Fruit fly (Drosophila melanogaster): Measurements from ENCODE around the gene Frmd5.

The Frmd5 gene

dm6 chr2L:10311822-10312221, 32.4 kb upstream of the Frmd5 start:
- TF ChIP-seq usp (GFP tag; optimal IDR thresholded peaks at IDR 0.05) (no peak), Dll (optimal IDR thresholded peaks at IDR 0.05) (no peak), psq (optimal IDR thresholded peaks at IDR 0.05) (no peak), pan (optimal IDR thresholded peaks at IDR 0.05) (no peak), EcR (GFP tag; optimal IDR thresholded peaks at IDR 0.05) (no peak), CG8478 (optimal IDR thresholded peaks at IDR 0.05) (no peak)

- TF ChIP-seq Dll (optimal IDR thresholded peaks at IDR 0.05): no peak
- TF ChIP-seq CG8478 (optimal IDR thresholded peaks at IDR 0.05): no peak
Measured at dm6 chr2L:10314327-10315210, 29.7 kb upstream of the Frmd5 start, which contains the start of the genes Usp14 and CG4972. TSS of gene Usp14 (minus strand) at chr2L:10314396. TSS of gene CG4972 (plus strand) at chr2L:10314792.

dm6 chr2L:10315888-10316287, 28.4 kb upstream of the Frmd5 start:
- TF ChIP-seq Dll (optimal IDR thresholded peaks at IDR 0.05) (no peak), EcR (GFP tag; optimal IDR thresholded peaks at IDR 0.05) (no peak), pan (optimal IDR thresholded peaks at IDR 0.05) (no peak), usp (GFP tag; optimal IDR thresholded peaks at IDR 0.05) (no peak), psq (optimal IDR thresholded peaks at IDR 0.05) (no peak), CG8478 (optimal IDR thresholded peaks at IDR 0.05) (no peak)

- TF ChIP-seq CG8478 (optimal IDR thresholded peaks at IDR 0.05): no peak
- TF ChIP-seq pan (optimal IDR thresholded peaks at IDR 0.05): no peak
- TF ChIP-seq psq (optimal IDR thresholded peaks at IDR 0.05): no peak
- TF ChIP-seq Dll (optimal IDR thresholded peaks at IDR 0.05): no peak
- TF ChIP-seq usp (GFP tag; optimal IDR thresholded peaks at IDR 0.05): no peak
- no peak for TF ChIP-seq EcR (GFP tag; optimal IDR thresholded peaks at IDR 0.05)
Measured at dm6 chr2L:10320174-10320775, 24.0 kb upstream of the Frmd5 start.

- TF ChIP-seq Dll (optimal IDR thresholded peaks at IDR 0.05) (no peak), EcR (GFP tag; optimal IDR thresholded peaks at IDR 0.05) (no peak), pan (optimal IDR thresholded peaks at IDR 0.05) (no peak), psq (optimal IDR thresholded peaks at IDR 0.05) (no peak), usp (GFP tag; optimal IDR thresholded peaks at IDR 0.05) (no peak), CG8478 (optimal IDR thresholded peaks at IDR 0.05) (no peak)
Measured at dm6 chr2L:10321036-10321583, 23.1 kb upstream of the Frmd5 start.

- no peak for TF ChIP-seq psq (optimal IDR thresholded peaks at IDR 0.05)
- peak in 1 of 2 experiments; percentile 41 for TF ChIP-seq EcR (GFP tag; optimal IDR thresholded peaks at IDR 0.05)
Measured at dm6 chr2L:10321612-10322011, 22.6 kb upstream of the Frmd5 start.

dm6 chr2L:10322176-10322575, 22.1 kb upstream of the Frmd5 start, which contains the start of gene CG4995:
TSS of gene CG4995 (plus strand) at chr2L:10322476.
- no peak for TF ChIP-seq pan (optimal IDR thresholded peaks at IDR 0.05)
- TF ChIP-seq psq (optimal IDR thresholded peaks at IDR 0.05): no peak
- TF ChIP-seq EcR (GFP tag; optimal IDR thresholded peaks at IDR 0.05): no peak
- TF ChIP-seq usp (GFP tag; optimal IDR thresholded peaks at IDR 0.05): no peak

- TF ChIP-seq Dll (optimal IDR thresholded peaks at IDR 0.05): no peak
- TF ChIP-seq CG8478 (optimal IDR thresholded peaks at IDR 0.05): no peak
Measured at dm6 chr2L:10322773-10323487, 21.3 kb upstream of the Frmd5 start, which contains the start of gene CG5381. TSS of gene CG5381 (minus strand) at chr2L:10323102.

dm6 chr2L:10327790-10328189, 16.5 kb upstream of the Frmd5 start, which contains the start of gene RnrL:
TSS of gene RnrL (minus strand) at chr2L:10327943.
- TF ChIP-seq pan (optimal IDR thresholded peaks at IDR 0.05): no peak
- TF ChIP-seq usp (GFP tag; optimal IDR thresholded peaks at IDR 0.05): no peak
- TF ChIP-seq CG8478 (optimal IDR thresholded peaks at IDR 0.05): no peak
- no peak for TF ChIP-seq psq (optimal IDR thresholded peaks at IDR 0.05)
- TF ChIP-seq Dll (optimal IDR thresholded peaks at IDR 0.05): no peak
- TF ChIP-seq EcR (GFP tag; optimal IDR thresholded peaks at IDR 0.05): no peak

dm6 chr2L:10331066-10331847, 13.0 kb upstream of the Frmd5 start, which contains the start of the genes Schip1 and Cox10:
TSS of gene Schip1 (minus strand) at chr2L:10331116.
TSS of gene Cox10 (plus strand) at chr2L:10331471.
- no peak for TF ChIP-seq psq (optimal IDR thresholded peaks at IDR 0.05)
- TF ChIP-seq Dll (optimal IDR thresholded peaks at IDR 0.05): no peak
- TF ChIP-seq pan (optimal IDR thresholded peaks at IDR 0.05): no peak
